Fruit fly (Drosophila melanogaster) whole organism, embryonic: ENCODE data around the gene CG14100.

ENCODE experiments used
- Atf-2 ChIP-seq: fragments of 200-800 bp; sonication (Bioruptor generic); optimal IDR thresholded peaks from 2 replicates; lab custom pipeline; 2016; ENCODE audit warnings: missing biosample characterization, missing genetic modification characterization
- Atf3 ChIP-seq: fragments of 200-800 bp; sonication (Bioruptor generic); optimal IDR thresholded peaks from 3 replicates; lab custom pipeline; 2016; ENCODE audit warnings: missing biosample characterization, missing genetic modification characterization
- B-H2 ChIP-seq: fragments of 200-800 bp; sonication (Bioruptor generic); optimal IDR thresholded peaks from 2 replicates; lab custom pipeline; 2018; ENCODE audit warnings: missing biosample characterization, mild to moderate bottlenecking, missing genetic modification characterization
- CG10147 ChIP-seq: fragments of 200-800 bp; sonication (Bioruptor generic); optimal IDR thresholded peaks from 2 replicates; lab custom pipeline; 2019; ENCODE audit warnings: missing biosample characterization, mild to moderate bottlenecking, missing genetic modification characterization, moderate library complexity
- CG10431 ChIP-seq: fragments of 200-800 bp; sonication (Bioruptor generic); optimal IDR thresholded peaks from 3 replicates; lab custom pipeline; 2018; ENCODE audit warnings: missing biosample characterization, mild to moderate bottlenecking, missing genetic modification characterization
- CG11085 ChIP-seq: fragments of 200-800 bp; sonication (Bioruptor generic); IDR thresholded peaks from 2 replicates; pipeline ENCODE4 v1.3.6; 2022; ENCODE audit warnings: missing biosample characterization, missing genetic modification characterization
- CG11398 ChIP-seq: fragments of 200-800 bp; sonication (Bioruptor generic); optimal IDR thresholded peaks from 2 replicates; lab custom pipeline; 2016; ENCODE audit warnings: missing biosample characterization, missing genetic modification characterization
- CG12219 ChIP-seq: fragments of 200-800 bp; sonication (Bioruptor generic); optimal IDR thresholded peaks from 3 replicates; lab custom pipeline; 2018; ENCODE audit warnings: missing biosample characterization, mild to moderate bottlenecking, missing genetic modification characterization
- CG12391 ChIP-seq: fragments of 200-800 bp; sonication (Bioruptor generic); optimal IDR thresholded peaks from 3 replicates; lab custom pipeline; 2018; ENCODE audit warnings: missing biosample characterization, mild to moderate bottlenecking, missing genetic modification characterization, moderate library complexity
- CG13424 ChIP-seq: fragments of 200-800 bp; sonication (Bioruptor generic); optimal IDR thresholded peaks from 2 replicates; lab custom pipeline; 2019; ENCODE audit warnings: missing biosample characterization, mild to moderate bottlenecking, missing genetic modification characterization, moderate library complexity
- CG14667 ChIP-seq: fragments of 200-800 bp; sonication (Bioruptor generic); IDR thresholded peaks from 2 replicates; pipeline ENCODE4 v1.3.6; 2022; ENCODE audit warnings: missing biosample characterization, missing genetic modification characterization
- CG15514 ChIP-seq: fragments of 200-800 bp; sonication (Bioruptor generic); optimal IDR thresholded peaks from 3 replicates; lab custom pipeline; 2017; ENCODE audit warnings: missing biosample characterization, missing genetic modification characterization, mild to moderate bottlenecking, moderate library complexity, missing genetic modification reagents
- CG17802 ChIP-seq: fragments of 200-800 bp; sonication (Bioruptor generic); optimal IDR thresholded peaks from 2 replicates; lab custom pipeline; 2018; ENCODE audit warnings: missing biosample characterization, mild to moderate bottlenecking, missing genetic modification characterization, moderate library complexity
- CG2116 ChIP-seq: fragments of 200-800 bp; sonication (Bioruptor generic); optimal IDR thresholded peaks from 3 replicates; lab custom pipeline; 2018; ENCODE audit warnings: missing biosample characterization, mild to moderate bottlenecking, missing genetic modification characterization
- CG2129 ChIP-seq: fragments of 200-800 bp; sonication (Bioruptor generic); IDR thresholded peaks from 2 replicates; pipeline ENCODE4 v1.3.6; 2022; ENCODE audit warnings: missing biosample characterization, missing genetic modification characterization; ENCODE audit not compliant: partially characterized antibody
- CG32532 ChIP-seq: fragments of 200-800 bp; sonication (Bioruptor generic); IDR thresholded peaks from 2 replicates; pipeline ENCODE4 v1.3.6; 2022; ENCODE audit warnings: missing biosample characterization, missing genetic modification characterization
- CG3281 ChIP-seq: fragments of 200-800 bp; sonication (Bioruptor generic); optimal IDR thresholded peaks from 3 replicates; lab custom pipeline; 2017; ENCODE audit warnings: missing biosample characterization, mild to moderate bottlenecking, missing genetic modification characterization
- CG4360 ChIP-seq: fragments of 200-800 bp; sonication (Bioruptor generic); IDR thresholded peaks from 2 replicates; pipeline ENCODE4 v1.3.6; 2022; ENCODE audit warnings: missing biosample characterization, missing genetic modification characterization
- CG4854 ChIP-seq: fragments of 200-800 bp; sonication (Bioruptor generic); optimal IDR thresholded peaks from 2 replicates; lab custom pipeline; 2016; ENCODE audit warnings: missing biosample characterization, missing genetic modification characterization, inconsistent platforms
- CG6254 ChIP-seq: fragments of 200-800 bp; sonication (Bioruptor generic); optimal IDR thresholded peaks from 3 replicates; lab custom pipeline; 2017; ENCODE audit warnings: mild to moderate bottlenecking, missing biosample characterization, missing genetic modification reagents, missing genetic modification characterization
- CG8765 ChIP-seq: fragments of 200-800 bp; sonication (Bioruptor generic); IDR thresholded peaks from 2 replicates; pipeline ENCODE4 v1.3.6; 2022; ENCODE audit warnings: missing biosample characterization, missing genetic modification characterization
- CG9727 ChIP-seq: fragments of 200-800 bp; sonication (Bioruptor generic); optimal IDR thresholded peaks from 3 replicates; lab custom pipeline; 2017; ENCODE audit warnings: missing biosample characterization, mild to moderate bottlenecking, missing genetic modification characterization
- CTCF ChIP-seq: fragments of 200-800 bp; sonication (Bioruptor generic); optimal IDR thresholded peaks from 2 replicates; lab custom pipeline; 2017; ENCODE audit warnings: missing biosample characterization, mild to moderate bottlenecking, missing genetic modification characterization, moderate library complexity
- E2f2 ChIP-seq: fragments of 200-800 bp; sonication (Bioruptor generic); IDR thresholded peaks from 2 replicates; pipeline ENCODE4 v1.3.6; 2022; ENCODE audit warnings: missing biosample characterization, missing genetic modification characterization
- Ets65A ChIP-seq: fragments of 200-800 bp; sonication (Bioruptor generic); peaks from one replicate; lab custom pipeline; 2016; ENCODE audit warnings: missing biosample characterization, missing genetic modification characterization
- Ets97D ChIP-seq: fragments of 200-800 bp; sonication (Bioruptor generic); optimal IDR thresholded peaks from 3 replicates; lab custom pipeline; 2016; ENCODE audit warnings: missing biosample characterization, missing genetic modification characterization
- Hey ChIP-seq: fragments of 200-800 bp; sonication (Bioruptor generic); optimal IDR thresholded peaks from 3 replicates; lab custom pipeline; 2018; ENCODE audit warnings: missing biosample characterization, mild to moderate bottlenecking, missing genetic modification characterization
- Hmr ChIP-seq: fragments of 200-800 bp; sonication (Bioruptor generic); optimal IDR thresholded peaks from 3 replicates; lab custom pipeline; 2017; ENCODE audit warnings: mild to moderate bottlenecking, missing biosample characterization, missing genetic modification reagents, missing genetic modification characterization
- Rfx ChIP-seq: fragments of 200-800 bp; sonication (Bioruptor generic); IDR thresholded peaks from 2 replicates; pipeline ENCODE4 v1.3.6; 2022; ENCODE audit warnings: missing biosample characterization, missing genetic modification characterization
- Sin3A ChIP-seq: fragments of >200 bp; optimal IDR thresholded peaks from 2 replicates; lab custom pipeline; 2018
- Tbp ChIP-seq: fragments of >200 bp; optimal IDR thresholded peaks from 2 replicates; lab custom pipeline; 2018; ENCODE audit warnings: missing biosample characterization, missing genetic modification characterization
- Trl ChIP-seq, 3 experiments: fragments of >200 bp in 2 of 3; fragments of 200-800 bp in 1 of 3; sonication (Bioruptor generic) in 1 of 3; optimal IDR thresholded peaks; 2 replicates in 1 of 3; 3 replicates in 2 of 3; lab custom pipeline; 2016 to 2017; ENCODE audit warnings: missing biosample characterization in 1 of 3, missing genetic modification characterization in 1 of 3
- ase ChIP-seq: fragments of 200-800 bp; sonication (Bioruptor generic); IDR thresholded peaks from 3 replicates; pipeline ENCODE4 v1.3.6; 2022; ENCODE audit warnings: missing biosample characterization, missing genetic modification characterization
- bsh ChIP-seq, 2 experiments: fragments of 200-800 bp; sonication (Bioruptor generic); optimal IDR thresholded peaks; 2 replicates each; lab custom pipeline; 2017 to 2018; ENCODE audit warnings: mild to moderate bottlenecking in 2 of 2, missing biosample characterization in 2 of 2, missing genetic modification characterization in 2 of 2, moderate library complexity in 1 of 2
- chif ChIP-seq, 2 experiments: fragments of 200-800 bp; sonication (Bioruptor generic); optimal IDR thresholded peaks; 3 replicates each; lab custom pipeline; 2016; ENCODE audit warnings: missing biosample characterization in 2 of 2, missing genetic modification characterization in 2 of 2
- chm ChIP-seq: fragments of 200-800 bp; sonication (Bioruptor generic); IDR thresholded peaks from 2 replicates; pipeline ENCODE4 v1.3.6; 2022; ENCODE audit warnings: missing biosample characterization, missing genetic modification characterization
- ci ChIP-seq: fragments of 200-800 bp; sonication (Bioruptor generic); IDR thresholded peaks from 3 replicates; pipeline ENCODE4 v1.3.6; 2022; ENCODE audit warnings: missing biosample characterization, missing genetic modification characterization
- crp ChIP-seq, 2 experiments: fragments of 200-800 bp; sonication (Bioruptor generic); optimal IDR thresholded peaks; 2 replicates in 1 of 2; 3 replicates in 1 of 2; lab custom pipeline; 2017; ENCODE audit warnings: missing biosample characterization in 2 of 2, missing genetic modification characterization in 2 of 2, mild to moderate bottlenecking in 1 of 2, moderate library complexity in 1 of 2
- ewg ChIP-seq: fragments of 200-800 bp; sonication (Bioruptor generic); optimal IDR thresholded peaks from 3 replicates; lab custom pipeline; 2017; ENCODE audit warnings: mild to moderate bottlenecking, missing biosample characterization, missing genetic modification reagents, missing genetic modification characterization
- fd3F ChIP-seq: fragments of 200-800 bp; sonication (Bioruptor generic); optimal IDR thresholded peaks from 2 replicates; lab custom pipeline; 2018; ENCODE audit warnings: missing biosample characterization, mild to moderate bottlenecking, missing genetic modification characterization, moderate library complexity
- fd96Cb ChIP-seq: fragments of 200-800 bp; sonication (Bioruptor generic); optimal IDR thresholded peaks from 2 replicates; lab custom pipeline; 2018; ENCODE audit warnings: missing biosample characterization, mild to moderate bottlenecking, missing genetic modification characterization, moderate library complexity
- gsb ChIP-seq: fragments of 200-800 bp; sonication (Bioruptor generic); IDR thresholded peaks from 2 replicates; pipeline ENCODE4 v1.3.6; 2022; ENCODE audit warnings: missing biosample characterization, missing genetic modification characterization
- lmd ChIP-seq: fragments of 200-800 bp; sonication (Bioruptor generic); IDR thresholded peaks from 2 replicates; pipeline ENCODE4 v1.3.6; 2022; ENCODE audit warnings: missing biosample characterization, missing genetic modification characterization
- mirr ChIP-seq: fragments of 200-800 bp; sonication (Bioruptor generic); optimal IDR thresholded peaks from 3 replicates; lab custom pipeline; 2018; ENCODE audit warnings: missing biosample characterization, mild to moderate bottlenecking, missing genetic modification characterization
- nom ChIP-seq: fragments of 200-800 bp; sonication (Bioruptor generic); optimal IDR thresholded peaks from 2 replicates; lab custom pipeline; 2017; ENCODE audit warnings: missing biosample characterization, missing genetic modification characterization, mild to moderate bottlenecking, moderate library complexity, missing genetic modification reagents
- otp ChIP-seq: fragments of 200-800 bp; sonication (Bioruptor generic); IDR thresholded peaks from 3 replicates; pipeline ENCODE4, ENCODE4 v1.3.6; 2022; ENCODE audit warnings: missing biosample characterization, missing genetic modification characterization
- pan ChIP-seq, 4 experiments: fragments of >200 bp in 3 of 4; fragments of 200-800 bp in 1 of 4; sonication (Bioruptor generic) in 1 of 4; optimal IDR thresholded peaks in 3 of 4; IDR thresholded peaks in 1 of 4; 2 replicates each; pipeline versions ENCODE4 v1.3.6 to Lab custom; 2017 to 2022; ENCODE audit warnings: missing biosample characterization in 2 of 4, missing genetic modification characterization in 2 of 4, mixed read lengths in 1 of 4
- seq ChIP-seq: fragments of 200-800 bp; sonication (Bioruptor generic); IDR thresholded peaks from 2 replicates; pipeline ENCODE4 v1.3.6; 2022; ENCODE audit warnings: missing biosample characterization, missing genetic modification characterization
- sisA ChIP-seq: fragments of 200-800 bp; sonication (Bioruptor generic); IDR thresholded peaks from 2 replicates; pipeline ENCODE4 v1.3.6; 2022; ENCODE audit warnings: missing biosample characterization, missing genetic modification characterization
- tna ChIP-seq: fragments of 200-800 bp; sonication (Bioruptor generic); IDR thresholded peaks from 2 replicates; pipeline ENCODE4 v1.3.6; 2022; ENCODE audit warnings: missing biosample characterization, missing genetic modification characterization; ENCODE audit not compliant: partially characterized antibody

CG14100 gene

dm6 chr3L:19584369-19584915 lies 5.9 kb downstream of the CG14100 start, which contains the start of gene Shal (continued):
- no peak for TF ChIP-seq Rfx (GFP tag; lab: Robert Waterston, UW)
- no peak for TF ChIP-seq fd3F
- TF ChIP-seq B-H2 = no peak
- TF ChIP-seq CG12391 (tag; lab: Kevin White, UChicago) = no peak
- TF ChIP-seq mirr (GFP tag; lab: Kevin White, UChicago) = no peak
- TF ChIP-seq CG17802 = peak; percentile 49
- TF ChIP-seq Ets97D (GFP tag; lab: Kevin White, UChicago) = no peak
- TF ChIP-seq CG2116 (GFP tag; lab: Kevin White, UChicago) = no peak
- TF ChIP-seq CG11085 (GFP tag; lab: Robert Waterston, UW) = no peak
- TF ChIP-seq otp (GFP tag; lab: Robert Waterston, UW) = no peak
- TF ChIP-seq Tbp = no peak
- TF ChIP-seq bsh (GFP tag; optimal IDR thresholded peaks at IDR 0.05; lab: Kevin White, UChicago) = no peak
- no peak for TF ChIP-seq CG10147 (GFP tag; lab: Kevin White, UChicago)
- no peak for TF ChIP-seq Sin3A (lab: Kevin White, UChicago)
- TF ChIP-seq CG9727 (GFP tag; lab: Kevin White, UChicago) = no peak
- 0 out of 2 replicates have a peak, but pooled peaks have one; percentile 8 for TF ChIP-seq tna
- TF ChIP-seq CG32532 (GFP tag; lab: Robert Waterston, UW) = 0 out of 2 replicates have a peak, but pooled peaks have one; percentile 28
- no peak for TF ChIP-seq CG11398 (GFP tag; lab: Kevin White, UChicago)
- no peak for TF ChIP-seq CG2129 (GFP tag; lab: Robert Waterston, UW)
- no peak for TF ChIP-seq crp (GFP tag; optimal IDR thresholded peaks at IDR 0.05; lab: Kevin White, UChicago)
- no peak for TF ChIP-seq Atf3 (GFP tag; lab: Kevin White, UChicago)
- no peak for TF ChIP-seq Trl (optimal IDR thresholded peaks at IDR 0.05; lab: Kevin White, UChicago)
- TF ChIP-seq Trl (GFP tag; optimal IDR thresholded peaks at IDR 0.05; lab: Kevin White, UChicago) = no peak
- TF ChIP-seq sisA (GFP tag; lab: Robert Waterston, UW) = no peak
- no peak for TF ChIP-seq Hmr
- TF ChIP-seq ase (GFP tag; lab: Robert Waterston, UW) = no peak
- TF ChIP-seq CG3281 (GFP tag; lab: Kevin White, UChicago) = no peak
- no peak for TF ChIP-seq CG8765 (GFP tag; lab: Robert Waterston, UW)
- TF ChIP-seq chm (GFP tag; lab: Robert Waterston, UW) = peak; percentile 56; the same call in 1 of the 2 replicates
- no peak for TF ChIP-seq ci (GFP tag; lab: Robert Waterston, UW)
- no peak for TF ChIP-seq CG14667 (GFP tag; lab: Robert Waterston, UW)
- no peak for TF ChIP-seq Hey (tag; lab: Kevin White, UChicago)
- TF ChIP-seq chif (GFP tag; optimal IDR thresholded peaks at IDR 0.05; lab: Kevin White, UChicago) = no peak
- TF ChIP-seq pan (optimal IDR thresholded peaks at IDR 0.05; lab: Kevin White, UChicago) = no peak
- no peak for TF ChIP-seq pan (GFP tag; optimal IDR thresholded peaks at IDR 0.05 in 1 of 2, IDR thresholded peaks at IDR 0.05 in 1 of 2)
- TF ChIP-seq nom (GFP tag; lab: Kevin White, UChicago) = no peak
- no peak for TF ChIP-seq CG4360 (GFP tag; lab: Robert Waterston, UW)
- no peak for TF ChIP-seq CG10431
- TF ChIP-seq lmd = no peak
- TF ChIP-seq CG4854 (GFP tag; lab: Kevin White, UChicago) = no peak
- TF ChIP-seq fd96Cb (tag; lab: Kevin White, UChicago) = no peak
- TF ChIP-seq CG15514 (GFP tag; lab: Kevin White, UChicago) = peak; percentile 93
- TF ChIP-seq gsb = no peak
- TF ChIP-seq Atf-2 (GFP tag; lab: Kevin White, UChicago) = no peak
- TF ChIP-seq ewg = peak; percentile 86
- TF ChIP-seq Ets65A (GFP tag; lab: Kevin White, UChicago) = peak; percentile 90
- TF ChIP-seq CG12219 = no peak
- TF ChIP-seq CG13424 = no peak
- TF ChIP-seq CG6254 = no peak
- TF ChIP-seq seq (GFP tag; lab: Robert Waterston, UW) = 0 out of 2 replicates have a peak, but pooled peaks have one; percentile 6
- no peak for TF ChIP-seq E2f2 (GFP tag; lab: Robert Waterston, UW)
- TF ChIP-seq CTCF (GFP tag; lab: Kevin White, UChicago) = no peak
